Fruit fly (Drosophila melanogaster) whole organism: ENCODE results near the gene CG18223.

ENCODE experiments used
- CG8478 ChIP-seq: fragments of >200 bp; optimal IDR thresholded peaks from 2 replicates; lab custom pipeline; 2018; ENCODE audit warnings: inconsistent platforms
- Dll ChIP-seq: fragments of >200 bp; optimal IDR thresholded peaks from 2 replicates; lab custom pipeline; 2017
- pan ChIP-seq: fragments of >200 bp; optimal IDR thresholded peaks from 2 replicates; lab custom pipeline; 2017

dm6 chr3L:18957032-18957431, 36.9 kb upstream of the CG18223 start:
- TF ChIP-seq Dll (no peak), pan (lab: Kevin White, UChicago) (no peak), CG8478 (lab: Kevin White, UChicago) (no peak)
